Comparison of ENCODE assay signal across 1 fruit fly cellular context in the genomic region with DNA sequence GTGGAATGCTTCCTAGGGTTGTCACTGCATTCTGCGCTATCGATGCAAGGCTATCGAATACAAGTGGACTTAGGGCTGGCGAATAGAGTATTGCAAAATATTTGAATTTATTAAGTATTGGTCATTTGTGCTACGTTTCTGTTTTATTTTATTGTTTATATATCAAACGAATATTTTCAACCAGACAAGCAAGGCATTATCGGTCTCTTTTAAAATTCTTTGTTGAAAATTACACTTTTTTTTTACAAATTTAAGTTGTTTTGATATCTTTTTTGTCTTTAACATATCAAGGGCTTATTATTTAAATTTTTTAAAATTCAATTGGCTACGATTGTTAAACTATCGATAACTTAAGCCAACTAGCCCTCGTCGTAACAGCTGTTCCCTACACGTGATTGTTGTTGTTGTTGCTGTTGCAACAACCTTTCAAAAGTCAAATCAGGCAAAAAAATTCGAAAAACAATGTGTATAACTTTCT.
TF ChIP-seq lines count a peak whose summit lies in the region.

TSS of gene Ype (minus strand) at position 45 of the 478 bp plus-strand sequence.
TSS of gene CG1662 (plus strand) at position 191 of the 478 bp plus-strand sequence.

TF ChIP-seq in whole organism, embryonic, 481 proteins besides CTCF, POLR2A, EP300 and RAD21 (continued from another document):
- TF ChIP-seq CG10959 (GFP tag; IDR thresholded peaks at IDR 0.05; lab: Robert Waterston, UW) (no peak), D (optimal IDR thresholded peaks at IDR 0.05; lab: Kevin White, UChicago) (no peak), D (GFP tag; optimal IDR thresholded peaks at IDR 0.05; lab: Kevin White, UChicago) (peak; percentile 57), CG16815 (GFP tag; optimal IDR thresholded peaks at IDR 0.05; lab: Kevin White, UChicago) (peak; percentile 66), CG11247 (GFP tag; IDR thresholded peaks at IDR 0.05; lab: Robert Waterston, UW) (peak; percentile 68), CG16863 (GFP tag; optimal IDR thresholded peaks at IDR 0.05; lab: Kevin White, UChicago) (peak; percentile 52), ase (GFP tag; IDR thresholded peaks at IDR 0.05; lab: Robert Waterston, UW) (peak; percentile 42; the same call in 1 of the 3 replicates), CG6813 (GFP tag; optimal IDR thresholded peaks at IDR 0.05; lab: Kevin White, UChicago) (peak; percentile 28), CG30431 (GFP tag; optimal IDR thresholded peaks at IDR 0.05; lab: Kevin White, UChicago) (peak; percentile 24), NC2α (GFP tag; optimal IDR thresholded peaks at IDR 0.05; lab: Kevin White, UChicago) (peak; percentile 37), CG1024 (GFP tag; IDR thresholded peaks at IDR 0.05; lab: Robert Waterston, UW) (0 out of 2 replicates have a peak, but pooled peaks have one; percentile 27), Fer3 (tag; optimal IDR thresholded peaks at IDR 0.05; lab: Kevin White, UChicago) (peak; percentile 63), pan (optimal IDR thresholded peaks at IDR 0.05; lab: Kevin White, UChicago) (no peak), pan (GFP tag; optimal IDR thresholded peaks at IDR 0.05 in 1 of 2, IDR thresholded peaks at IDR 0.05 in 1 of 2) (peak in 1 of 2 experiments; percentile 66), CG7928 (GFP tag; optimal IDR thresholded peaks at IDR 0.05; lab: Kevin White, UChicago) (peak; percentile 92)
